Worm (Caenorhabditis elegans) whole organism, mixed stage, embryonic: ENCODE results near the gene hel-1.
A peak's percentile ranks its signal among the peaks of the same experiment; 100 is the strongest.

Experiments used
- M03D4.4 ChIP-seq: sonication (generic microtip); optimal IDR thresholded peaks from 2 replicates; lab custom pipeline; 2017; ENCODE audit warnings: mild to moderate bottlenecking, missing genetic modification characterization, missing compliant biosample characterization
- bed-3 ChIP-seq: fragments of 200-800 bp; sonication (Bioruptor generic); optimal IDR thresholded peaks from 3 replicates; lab custom pipeline; 2018; ENCODE audit warnings: mild to moderate bottlenecking, missing genetic modification characterization, moderate library complexity, missing compliant biosample characterization
- blmp-1 ChIP-seq: fragments of 150-350 bp; optimal IDR thresholded peaks from 2 replicates; lab custom pipeline; 2014; ENCODE audit warnings: missing biosample characterization, missing genetic modification characterization
- ceh-43 ChIP-seq: fragments of 200-800 bp; sonication (Bioruptor generic); optimal IDR thresholded peaks from 2 replicates; lab custom pipeline; 2018; ENCODE audit warnings: mild to moderate bottlenecking, missing genetic modification characterization, moderate library complexity, missing compliant biosample characterization
- ceh-83 ChIP-seq: fragments of 200-800 bp; sonication (Bioruptor generic); optimal IDR thresholded peaks from 2 replicates; lab custom pipeline; 2018; ENCODE audit warnings: mild to moderate bottlenecking, missing genetic modification characterization, missing compliant biosample characterization
- ces-1 ChIP-seq: fragments of 150-350 bp; optimal IDR thresholded peaks from 2 replicates; lab custom pipeline; 2014; ENCODE audit warnings: missing biosample characterization, missing genetic modification reagents, missing genetic modification characterization
- cnd-1 ChIP-seq: fragments of 200-800 bp; sonication (Bioruptor generic); optimal IDR thresholded peaks from 2 replicates; lab custom pipeline; 2018; ENCODE audit warnings: mild to moderate bottlenecking, missing genetic modification characterization, missing compliant biosample characterization
- drap-1 ChIP-seq: fragments of 200-800 bp; sonication (Bioruptor generic); optimal IDR thresholded peaks from 3 replicates; lab custom pipeline; 2018; ENCODE audit warnings: mild to moderate bottlenecking, missing genetic modification characterization, missing compliant biosample characterization
- elt-1 ChIP-seq: sonication (generic microtip); optimal IDR thresholded peaks from 2 replicates; lab custom pipeline; 2017; ENCODE audit warnings: missing genetic modification characterization, mild to moderate bottlenecking, missing compliant biosample characterization, antibody characterized with exemption, moderate library complexity, borderline replicate concordance; ENCODE audit not compliant: insufficient read depth
- elt-3 ChIP-seq: fragments of 150-350 bp; optimal IDR thresholded peaks from 2 replicates; lab custom pipeline; 2014; ENCODE audit warnings: missing biosample characterization, missing genetic modification characterization
- flh-1 ChIP-seq: fragments of 200-800 bp; sonication (Bioruptor generic); optimal IDR thresholded peaks from 2 replicates; lab custom pipeline; 2018; ENCODE audit warnings: mild to moderate bottlenecking, missing genetic modification characterization, moderate library complexity, missing compliant biosample characterization
- ham-2 ChIP-seq: fragments of 200-800 bp; sonication (Bioruptor generic); optimal IDR thresholded peaks from 2 replicates; lab custom pipeline; 2018; ENCODE audit warnings: mild to moderate bottlenecking, missing genetic modification characterization, missing compliant biosample characterization
- hlh-1 ChIP-seq: fragments of 150-350 bp; optimal IDR thresholded peaks from 2 replicates; lab custom pipeline; 2014; ENCODE audit warnings: missing biosample characterization, missing genetic modification reagents, missing genetic modification characterization
- lin-13 ChIP-seq: fragments of 150-350 bp; optimal IDR thresholded peaks from 2 replicates; lab custom pipeline; 2014; ENCODE audit warnings: missing biosample characterization, missing genetic modification characterization
- lin-32 ChIP-seq: fragments of 200-800 bp; sonication (Bioruptor generic); optimal IDR thresholded peaks from 2 replicates; lab custom pipeline; 2018; ENCODE audit warnings: mild to moderate bottlenecking, missing genetic modification characterization, missing compliant biosample characterization
- lsy-2 ChIP-seq: fragments of 150-350 bp; optimal IDR thresholded peaks from 2 replicates; lab custom pipeline; 2014; ENCODE audit warnings: missing biosample characterization, missing genetic modification characterization
- mab-5 ChIP-seq: fragments of 150-350 bp; optimal IDR thresholded peaks from 2 replicates; lab custom pipeline; 2014; ENCODE audit warnings: missing biosample characterization, missing genetic modification characterization
- mep-1 ChIP-seq: fragments of 150-350 bp; optimal IDR thresholded peaks from 2 replicates; lab custom pipeline; 2017; ENCODE audit warnings: missing biosample characterization, missing genetic modification reagents, missing genetic modification characterization, inconsistent platforms
- mls-2 ChIP-seq: sonication (generic microtip); optimal IDR thresholded peaks from 2 replicates; lab custom pipeline; 2016; ENCODE audit warnings: mild to moderate bottlenecking, missing genetic modification characterization, moderate library complexity, missing compliant biosample characterization
- nhr-12 ChIP-seq: fragments of 150-350 bp; optimal IDR thresholded peaks from 2 replicates; lab custom pipeline; 2014; ENCODE audit warnings: missing biosample characterization, missing genetic modification characterization
- nhr-2 ChIP-seq: fragments of 150-350 bp; optimal IDR thresholded peaks from 2 replicates; lab custom pipeline; 2014; ENCODE audit warnings: missing biosample characterization, missing genetic modification characterization
- nhr-237 ChIP-seq: fragments of 150-350 bp; optimal IDR thresholded peaks from 2 replicates; lab custom pipeline; 2014; ENCODE audit warnings: missing biosample characterization, missing genetic modification characterization
- nhr-28 ChIP-seq: fragments of 150-350 bp; optimal IDR thresholded peaks from 2 replicates; lab custom pipeline; 2014; ENCODE audit warnings: missing biosample characterization, missing genetic modification characterization
- nhr-76 ChIP-seq: sonication (generic microtip); optimal IDR thresholded peaks from 2 replicates; lab custom pipeline; 2017; ENCODE audit warnings: missing biosample characterization, missing genetic modification characterization
- pha-4 ChIP-seq: fragments of 150-350 bp; optimal IDR thresholded peaks from 2 replicates; lab custom pipeline; 2018; ENCODE audit warnings: missing biosample characterization, missing genetic modification reagents, missing genetic modification characterization
- sem-2 ChIP-seq: fragments of 200-800 bp; sonication (Bioruptor generic); optimal IDR thresholded peaks from 2 replicates; lab custom pipeline; 2018; ENCODE audit warnings: mild to moderate bottlenecking, missing genetic modification characterization, missing compliant biosample characterization
- sptf-1 ChIP-seq: sonication (generic microtip); optimal IDR thresholded peaks from 2 replicates; lab custom pipeline; 2017; ENCODE audit warnings: mild to moderate bottlenecking, missing genetic modification characterization, moderate library complexity, missing compliant biosample characterization
- tbx-8 ChIP-seq: fragments of 200-800 bp; sonication (Bioruptor generic); optimal IDR thresholded peaks from 2 replicates; lab custom pipeline; 2018; ENCODE audit warnings: mild to moderate bottlenecking, missing genetic modification characterization, moderate library complexity, missing compliant biosample characterization
- unc-39 ChIP-seq: fragments of 150-350 bp; optimal IDR thresholded peaks from 2 replicates; lab custom pipeline; 2014; ENCODE audit warnings: missing biosample characterization, missing genetic modification characterization
- zip-8 ChIP-seq: fragments of 150-350 bp; optimal IDR thresholded peaks from 2 replicates; lab custom pipeline; 2014; ENCODE audit warnings: missing biosample characterization, missing genetic modification characterization
- ztf-11 ChIP-seq: fragments of 150-350 bp; optimal IDR thresholded peaks from 2 replicates; lab custom pipeline; 2014; ENCODE audit warnings: missing biosample characterization, missing genetic modification characterization

hel-1 gene

DNA sequence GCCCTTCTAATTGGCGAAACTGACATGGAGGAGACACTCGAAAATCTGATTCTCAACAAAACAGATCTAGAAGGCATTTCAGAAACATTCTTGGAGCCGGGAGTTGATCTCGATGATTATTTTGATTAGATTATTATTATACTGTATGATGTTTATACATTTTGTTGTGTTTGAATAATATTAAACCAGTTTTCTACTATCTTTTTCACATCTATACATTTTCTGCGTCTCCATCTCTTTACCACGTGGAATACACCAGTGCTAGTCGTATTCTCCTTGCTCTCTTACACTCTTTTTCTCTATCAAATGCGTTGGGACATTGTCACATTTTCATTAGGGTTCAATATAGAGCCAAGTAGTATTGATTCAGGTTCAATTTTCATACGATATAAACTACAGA lies 792 bp upstream of the hel-1 start, which contains the start of gene C26D10.4:
C26D10.4 (plus strand) TSS at position 301 of the 400 bp plus-strand sequence.
- TF ChIP-seq cnd-1 (no peak), mls-2 (tag; lab: Kevin White, UChicago) (no peak), drap-1 (GFP tag; lab: Kevin White, UChicago) (no peak), nhr-12 (tag; lab: Kevin White, UChicago) (no peak), ceh-83 (no peak)

DNA sequence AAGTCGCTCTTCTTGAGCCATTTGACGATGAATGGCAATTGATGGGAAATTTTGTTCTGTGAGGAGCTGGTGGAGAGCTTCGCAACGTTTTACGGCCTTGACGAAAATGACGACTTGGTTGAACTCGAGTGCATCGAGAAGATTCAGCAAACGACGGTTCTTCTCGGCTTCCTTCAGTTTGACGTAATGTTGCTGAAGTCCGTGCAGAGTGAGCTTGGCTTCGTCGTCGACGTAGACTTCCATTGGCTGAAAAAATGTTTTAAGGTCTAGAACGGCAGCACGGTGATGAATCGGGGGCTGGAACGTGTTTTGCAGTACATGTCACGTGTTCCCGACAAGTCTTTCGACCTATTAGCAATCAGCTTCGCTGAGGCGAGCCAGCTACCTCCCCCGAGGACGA lies 1.2 kb downstream of the hel-1 start:
- no peak for TF ChIP-seq ham-2 (GFP tag; lab: Kevin White, UChicago)
- no peak for TF ChIP-seq mls-2 (tag; lab: Kevin White, UChicago)
- TF ChIP-seq sem-2 (GFP tag; lab: Kevin White, UChicago) = no peak
- no peak for TF ChIP-seq pha-4 (tag; lab: Kevin White, UChicago)

DNA sequence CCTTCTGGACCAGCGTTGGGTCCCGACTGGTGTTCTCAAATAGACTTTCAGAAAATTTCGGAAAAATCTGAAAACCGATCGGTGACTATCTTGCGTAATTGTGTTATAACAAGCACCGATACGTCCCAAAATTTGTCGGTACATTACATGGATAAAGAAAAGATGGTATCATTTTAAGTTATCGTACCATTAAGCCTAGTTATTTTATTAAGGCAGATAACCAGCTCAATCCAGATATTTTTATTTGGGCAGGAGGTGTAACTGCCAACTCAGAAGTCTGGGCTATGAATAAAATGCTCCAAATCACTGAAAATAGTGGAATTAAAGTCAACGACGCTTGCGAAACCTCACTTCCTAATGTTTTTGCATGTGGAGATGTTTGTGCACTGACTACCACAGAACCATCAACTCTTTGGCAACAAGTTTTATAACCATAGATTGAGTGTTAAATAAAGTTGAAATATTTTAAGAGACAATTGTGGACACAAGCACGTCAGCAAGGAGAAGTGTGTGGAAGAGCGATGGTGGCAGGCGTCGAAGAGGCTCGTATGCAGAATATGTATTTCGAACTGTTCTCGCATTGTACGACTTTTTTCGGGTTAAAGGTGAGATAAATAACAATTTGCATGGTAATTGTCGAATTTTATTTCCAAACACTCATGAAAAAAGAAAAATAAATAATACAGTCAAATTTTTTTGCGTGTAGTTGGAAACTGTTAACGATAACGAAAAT lies 2.3 kb downstream of the hel-1 start:
- TF ChIP-seq ceh-43 (GFP tag; lab: Kevin White, UChicago) (no peak), elt-3 (no peak), sptf-1 (tag; lab: Kevin White, UChicago) (no peak)

DNA sequence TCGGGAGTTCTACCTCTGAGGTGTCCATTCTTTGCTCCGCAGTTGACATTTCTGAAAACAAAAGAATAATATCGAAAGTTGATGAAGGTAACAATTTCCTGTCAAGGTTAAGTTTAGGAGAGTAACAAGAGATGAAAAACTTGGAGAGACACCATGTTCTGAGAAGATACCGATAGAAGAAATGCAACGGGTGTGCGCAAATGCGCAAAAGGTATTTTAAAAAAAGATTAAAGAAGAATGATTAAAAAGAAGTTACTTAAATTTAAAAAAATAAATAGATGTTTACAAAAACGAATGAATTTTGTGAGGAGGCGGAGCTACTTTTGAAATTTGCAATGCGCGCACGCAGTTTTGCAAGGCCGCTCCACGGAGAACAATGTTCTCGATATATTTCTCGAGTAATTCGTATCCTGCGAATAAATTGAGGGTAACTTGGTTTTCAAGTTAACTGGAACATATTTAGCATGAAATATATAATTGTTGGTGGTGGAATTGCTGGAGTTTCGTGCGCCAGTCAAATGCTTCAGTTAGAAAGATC lies 3.6 kb downstream of the hel-1 start, which contains the start of the genes ran-3 and C26D10.3:
ran-3 (minus strand) TSS at position 51 of the 538 bp plus-strand sequence.
C26D10.3 (plus strand) TSS at position 385 of the 538 bp plus-strand sequence.
- TF ChIP-seq nhr-12 (tag; lab: Kevin White, UChicago) = peak; percentile 42
- peak; percentile 29 for TF ChIP-seq lsy-2
- TF ChIP-seq nhr-2 (tag; lab: Kevin White, UChicago) = peak; percentile 6
- TF ChIP-seq nhr-237 (tag; lab: Kevin White, UChicago) = no peak
- TF ChIP-seq mab-5 (tag; lab: Kevin White, UChicago) = no peak
- peak; percentile 40 for TF ChIP-seq cnd-1
- peak; percentile 64 for TF ChIP-seq hlh-1 (tag; lab: Kevin White, UChicago)
- no peak for TF ChIP-seq elt-3
- peak; percentile 29 for TF ChIP-seq ces-1
- no peak for TF ChIP-seq blmp-1
- TF ChIP-seq lin-13 (tag; lab: Kevin White, UChicago) = peak; percentile 37
- TF ChIP-seq lin-32 = no peak
- peak; percentile 38 for TF ChIP-seq bed-3 (GFP tag; lab: Kevin White, UChicago)
- peak; percentile 19 for TF ChIP-seq tbx-8 (GFP tag; lab: Kevin White, UChicago)
- TF ChIP-seq ceh-43 (GFP tag; lab: Kevin White, UChicago) = peak; percentile 8
- TF ChIP-seq pha-4 (tag; lab: Kevin White, UChicago) = peak; percentile 55
- peak; percentile 43 for TF ChIP-seq drap-1 (GFP tag; lab: Kevin White, UChicago)
- TF ChIP-seq ztf-11 (tag; lab: Kevin White, UChicago) = peak; percentile 43
- TF ChIP-seq M03D4.4 (tag; lab: Kevin White, UChicago) = peak; percentile 40
- peak; percentile 66 for TF ChIP-seq sptf-1 (tag; lab: Kevin White, UChicago)
- TF ChIP-seq mls-2 (tag; lab: Kevin White, UChicago) = peak; percentile 24

DNA sequence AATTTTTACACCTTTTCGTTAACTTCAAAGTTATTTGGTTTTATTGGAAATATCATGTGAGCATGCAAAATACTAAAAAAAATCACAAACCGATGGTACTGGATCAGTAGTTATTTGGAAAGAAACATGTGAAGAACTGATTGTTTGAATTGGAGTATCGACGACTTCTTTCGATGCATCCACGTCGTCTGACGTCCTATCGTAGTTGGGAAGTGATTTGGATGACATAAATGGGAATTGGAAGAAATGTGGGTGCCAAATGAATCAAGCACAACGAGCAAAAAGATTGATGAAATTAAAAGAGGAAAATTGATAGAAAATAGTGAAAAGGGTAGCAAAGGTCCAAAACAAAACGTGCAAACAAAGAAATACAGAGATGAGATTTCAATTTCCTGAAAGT lies 7.4 kb downstream of the hel-1 start, which contains the start of gene shw-1:
shw-1 (minus strand) TSS at position 228 of the 400 bp plus-strand sequence.
- TF ChIP-seq mls-2 (tag; lab: Kevin White, UChicago) = no peak
- no peak for TF ChIP-seq elt-1 (tag; lab: Kevin White, UChicago)
- TF ChIP-seq ceh-83 = no peak
- TF ChIP-seq lin-32 = no peak
- no peak for TF ChIP-seq nhr-2 (tag; lab: Kevin White, UChicago)
- no peak for TF ChIP-seq flh-1

DNA sequence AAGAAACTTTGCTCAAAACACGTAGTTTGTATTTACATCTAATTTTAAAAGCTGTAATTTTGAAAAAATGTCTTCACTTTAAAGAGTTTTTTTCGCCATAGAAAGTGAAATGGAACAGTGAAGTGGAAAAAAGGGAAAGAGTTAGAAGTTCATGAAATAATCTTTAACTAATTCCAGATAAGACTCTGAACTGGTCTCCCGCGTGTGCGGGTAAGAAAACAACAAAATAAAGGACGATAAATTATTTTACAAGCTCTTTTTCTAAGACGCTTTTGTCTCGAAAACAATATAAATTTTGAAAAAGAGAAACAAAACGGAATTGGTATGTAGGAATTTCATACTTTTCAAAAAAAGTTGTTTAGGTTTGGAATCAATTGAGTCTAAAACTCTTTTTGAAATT lies 12.0 kb downstream of the hel-1 start:
- TF ChIP-seq lsy-2 (no peak), nhr-76 (tag; lab: Kevin White, UChicago) (no peak), nhr-28 (no peak), flh-1 (no peak), cnd-1 (no peak), zip-8 (no peak), drap-1 (GFP tag; lab: Kevin White, UChicago) (no peak), nhr-2 (tag; lab: Kevin White, UChicago) (no peak), M03D4.4 (tag; lab: Kevin White, UChicago) (no peak), mep-1 (tag; lab: Kevin White, UChicago) (no peak), ztf-11 (tag; lab: Kevin White, UChicago) (no peak), lin-32 (no peak), blmp-1 (no peak), unc-39 (tag; lab: Kevin White, UChicago) (no peak)
